Fruit fly (Drosophila melanogaster) whole organism, prepupa: ENCODE results near the gene CG13731.

ENCODE experiments used
- CG10631 ChIP-seq: fragments of 200-800 bp; sonication (Bioruptor generic); optimal IDR thresholded peaks from 2 replicates; lab custom pipeline; 2016; ENCODE audit warnings: missing biosample characterization, missing genetic modification characterization
- CG10669 ChIP-seq: fragments of 200-800 bp; sonication (Bioruptor generic); optimal IDR thresholded peaks from 3 replicates; lab custom pipeline; 2018; ENCODE audit warnings: missing biosample characterization, mild to moderate bottlenecking, missing genetic modification characterization, moderate library complexity
- CG11294 ChIP-seq: fragments of 200-800 bp; sonication (Bioruptor generic); IDR thresholded peaks from 2 replicates; pipeline ENCODE4 v1.3.6; 2022; ENCODE audit warnings: missing biosample characterization, missing genetic modification characterization
- CG11902 ChIP-seq: fragments of 200-800 bp; sonication (Bioruptor generic); optimal IDR thresholded peaks from 3 replicates; lab custom pipeline; 2016; ENCODE audit warnings: missing biosample characterization, missing genetic modification characterization
- CG15336 ChIP-seq: fragments of 200-800 bp; sonication (Bioruptor generic); IDR thresholded peaks from 2 replicates; pipeline ENCODE4 v1.3.6; 2022; ENCODE audit warnings: missing biosample characterization, missing genetic modification characterization
- CG1621 ChIP-seq: fragments of 200-800 bp; sonication (Bioruptor generic); optimal IDR thresholded peaks from 3 replicates; lab custom pipeline; 2018; ENCODE audit warnings: missing biosample characterization, mild to moderate bottlenecking, missing genetic modification characterization
- CG16779 ChIP-seq: fragments of 200-800 bp; sonication (Bioruptor generic); optimal IDR thresholded peaks from 3 replicates; lab custom pipeline; 2017; ENCODE audit warnings: missing biosample characterization, mild to moderate bottlenecking, missing genetic modification characterization
- CG31627 ChIP-seq: fragments of 200-800 bp; sonication (Bioruptor generic); optimal IDR thresholded peaks from 3 replicates; lab custom pipeline; 2016; ENCODE audit warnings: missing biosample characterization, missing genetic modification characterization
- CG32006 ChIP-seq: fragments of 200-800 bp; sonication (Bioruptor generic); optimal IDR thresholded peaks from 3 replicates; lab custom pipeline; 2017; ENCODE audit warnings: missing biosample characterization, mild to moderate bottlenecking, missing genetic modification characterization
- CG34406 ChIP-seq: fragments of 200-800 bp; sonication (Bioruptor generic); optimal IDR thresholded peaks from 3 replicates; lab custom pipeline; 2016; ENCODE audit warnings: missing biosample characterization, missing genetic modification characterization
- CG4318 ChIP-seq: fragments of 200-800 bp; sonication (Bioruptor generic); optimal IDR thresholded peaks from 3 replicates; lab custom pipeline; 2017; ENCODE audit warnings: missing biosample characterization, mild to moderate bottlenecking, missing genetic modification characterization
- CG6163 ChIP-seq: fragments of 200-800 bp; sonication (Bioruptor generic); IDR thresholded peaks from 3 replicates; pipeline ENCODE4 v1.3.6; 2022; ENCODE audit warnings: missing biosample characterization, missing genetic modification characterization
- CG6276 ChIP-seq: fragments of 200-800 bp; sonication (Bioruptor generic); optimal IDR thresholded peaks from 2 replicates; lab custom pipeline; 2017; ENCODE audit warnings: missing biosample characterization, mild to moderate bottlenecking, missing genetic modification characterization
- CG6792 ChIP-seq: fragments of 200-800 bp; sonication (Bioruptor generic); optimal IDR thresholded peaks from 3 replicates; lab custom pipeline; 2016; ENCODE audit warnings: missing biosample characterization, missing genetic modification characterization
- CG6854 ChIP-seq: fragments of 200-800 bp; sonication (Bioruptor generic); optimal IDR thresholded peaks from 2 replicates; lab custom pipeline; 2017; ENCODE audit warnings: missing biosample characterization, mild to moderate bottlenecking, missing genetic modification characterization
- CG7368 ChIP-seq: fragments of 200-800 bp; sonication (Bioruptor generic); optimal IDR thresholded peaks from 3 replicates; lab custom pipeline; 2016; ENCODE audit warnings: missing biosample characterization, missing genetic modification characterization
- CG8119 ChIP-seq: fragments of 200-800 bp; sonication (Bioruptor generic); IDR thresholded peaks from 3 replicates; pipeline ENCODE4 v1.3.6; 2022; ENCODE audit warnings: missing biosample characterization, missing genetic modification characterization
- CG8319 ChIP-seq: fragments of 200-800 bp; sonication (Bioruptor generic); optimal IDR thresholded peaks from 3 replicates; lab custom pipeline; 2016; ENCODE audit warnings: missing biosample characterization, missing genetic modification characterization
- CG8632 ChIP-seq: fragments of 200-800 bp; sonication (Bioruptor generic); optimal IDR thresholded peaks from 3 replicates; lab custom pipeline; 2016; ENCODE audit warnings: missing biosample characterization, missing genetic modification characterization
- CG9139 ChIP-seq: fragments of 200-800 bp; sonication (Bioruptor generic); optimal IDR thresholded peaks from 3 replicates; lab custom pipeline; 2017; ENCODE audit warnings: missing biosample characterization, mild to moderate bottlenecking, missing genetic modification characterization
- Eip75B ChIP-seq: fragments of 200-800 bp; sonication (Bioruptor generic); optimal IDR thresholded peaks from 3 replicates; lab custom pipeline; 2016; ENCODE audit warnings: missing biosample characterization, missing genetic modification characterization
- Eip78C ChIP-seq: fragments of 200-800 bp; sonication (Bioruptor generic); peaks from one replicate; lab custom pipeline; 2016; ENCODE audit warnings: missing biosample characterization, missing genetic modification characterization
- Ets21C ChIP-seq: fragments of 200-800 bp; sonication (Bioruptor generic); optimal IDR thresholded peaks from 3 replicates; lab custom pipeline; 2016; ENCODE audit warnings: missing biosample characterization, missing genetic modification characterization
- Ets96B ChIP-seq: fragments of 200-800 bp; optimal IDR thresholded peaks from 2 replicates; lab custom pipeline; 2019; ENCODE audit warnings: missing biosample characterization, mild to moderate bottlenecking, missing genetic modification characterization, moderate library complexity
- Gug ChIP-seq: fragments of 200-800 bp; sonication (Bioruptor generic); IDR thresholded peaks from 2 replicates; pipeline ENCODE4 v1.3.6; 2022; ENCODE audit warnings: missing biosample characterization, missing genetic modification characterization
- Lpt ChIP-seq: fragments of 200-800 bp; sonication (Bioruptor generic); optimal IDR thresholded peaks from 3 replicates; lab custom pipeline; 2016; ENCODE audit warnings: missing biosample characterization, missing genetic modification characterization
- Met ChIP-seq: fragments of 200-800 bp; sonication (Bioruptor generic); optimal IDR thresholded peaks from 3 replicates; lab custom pipeline; 2016; ENCODE audit warnings: missing biosample characterization, missing genetic modification characterization
- OdsH ChIP-seq: fragments of 200-800 bp; sonication (Bioruptor generic); optimal IDR thresholded peaks from 3 replicates; lab custom pipeline; 2016; ENCODE audit warnings: missing biosample characterization, missing genetic modification characterization
- Smox ChIP-seq: fragments of 200-800 bp; sonication (Bioruptor generic); optimal IDR thresholded peaks from 3 replicates; lab custom pipeline; 2016; ENCODE audit warnings: missing biosample characterization, missing genetic modification characterization
- Sox14 ChIP-seq: fragments of 200-800 bp; sonication (Bioruptor generic); optimal IDR thresholded peaks from 3 replicates; lab custom pipeline; 2016; ENCODE audit warnings: missing biosample characterization, missing genetic modification characterization
- Sox15 ChIP-seq: fragments of 200-800 bp; sonication (Bioruptor generic); optimal IDR thresholded peaks from 3 replicates; lab custom pipeline; 2016; ENCODE audit warnings: missing biosample characterization, missing genetic modification characterization
- achi ChIP-seq: fragments of 200-800 bp; sonication (Bioruptor generic); optimal IDR thresholded peaks from 3 replicates; lab custom pipeline; 2016; ENCODE audit warnings: missing biosample characterization, missing genetic modification characterization
- acj6 ChIP-seq: fragments of 200-800 bp; sonication (Bioruptor generic); optimal IDR thresholded peaks from 3 replicates; lab custom pipeline; 2016; ENCODE audit warnings: missing biosample characterization, missing genetic modification characterization
- eg ChIP-seq: fragments of 200-800 bp; sonication (Bioruptor generic); IDR thresholded peaks from 3 replicates; pipeline ENCODE4 v1.3.6; 2022; ENCODE audit warnings: missing biosample characterization, missing genetic modification characterization
- esn ChIP-seq: fragments of 200-800 bp; sonication (Bioruptor generic); optimal IDR thresholded peaks from 2 replicates; lab custom pipeline; 2016; ENCODE audit warnings: missing biosample characterization, mild to moderate bottlenecking, missing genetic modification characterization, moderate library complexity
- fd59A ChIP-seq: fragments of 200-800 bp; sonication (Bioruptor generic); optimal IDR thresholded peaks from 2 replicates; lab custom pipeline; 2017; ENCODE audit warnings: missing biosample characterization, mild to moderate bottlenecking, missing genetic modification characterization, missing genetic modification reagents
- fd85E ChIP-seq: fragments of 200-800 bp; sonication (Bioruptor generic); optimal IDR thresholded peaks from 3 replicates; lab custom pipeline; 2016; ENCODE audit warnings: missing biosample characterization, missing genetic modification characterization
- lz ChIP-seq: fragments of 200-800 bp; sonication (Bioruptor generic); optimal IDR thresholded peaks from 3 replicates; lab custom pipeline; 2016; ENCODE audit warnings: missing biosample characterization, missing genetic modification characterization
- salr ChIP-seq, 2 experiments: fragments of 200-800 bp; sonication (Bioruptor generic); optimal IDR thresholded peaks; 3 replicates each; lab custom pipeline; 2016 to 2018; ENCODE audit warnings: missing biosample characterization in 2 of 2, missing genetic modification characterization in 2 of 2, mild to moderate bottlenecking in 1 of 2
- spab ChIP-seq: fragments of 200-800 bp; sonication (Bioruptor generic); optimal IDR thresholded peaks from 2 replicates; lab custom pipeline; 2017; ENCODE audit warnings: missing biosample characterization, mild to moderate bottlenecking, missing genetic modification characterization, missing genetic modification reagents
- ss ChIP-seq, 2 experiments: fragments of 200-800 bp; sonication (Bioruptor generic); optimal IDR thresholded peaks; 2 replicates in 1 of 2; 3 replicates in 1 of 2; lab custom pipeline; 2017 to 2018; ENCODE audit warnings: mild to moderate bottlenecking in 2 of 2, missing biosample characterization in 2 of 2, missing genetic modification characterization in 2 of 2, moderate library complexity in 1 of 2
- svp ChIP-seq: fragments of 200-800 bp; sonication (Bioruptor generic); peaks from one replicate; lab custom pipeline; 2016; ENCODE audit warnings: missing biosample characterization, missing genetic modification characterization
- topi ChIP-seq: fragments of 200-800 bp; sonication (Bioruptor generic); optimal IDR thresholded peaks from 3 replicates; lab custom pipeline; 2016; ENCODE audit warnings: missing biosample characterization, missing genetic modification characterization
- vri ChIP-seq: fragments of 200-800 bp; sonication (Bioruptor generic); optimal IDR thresholded peaks from 3 replicates; lab custom pipeline; 2016; ENCODE audit warnings: missing biosample characterization, mild to moderate bottlenecking, missing genetic modification characterization

The CG13731 gene

dm6 chr3L:17379311-17379710 is 9.4 kb downstream of the CG13731 start, which contains the start of gene Cad74A (continued):
- TF ChIP-seq topi (no peak), CG1621 (peak; percentile 91), CG6163 (GFP tag; lab: Robert Waterston, UW) (peak; percentile 51; the same call in 2 of the 3 replicates), Eip78C (GFP tag; lab: Kevin White, UChicago) (peak; percentile 86), CG8319 (no peak), vri (no peak), Ets96B (tag; lab: Kevin White, UChicago) (no peak), CG7368 (no peak), Met (no peak), eg (GFP tag; lab: Robert Waterston, UW) (peak; percentile 52; the same call in 2 of the 3 replicates), Sox15 (GFP tag; lab: Kevin White, UChicago) (no peak), fd59A (GFP tag; lab: Kevin White, UChicago) (no peak), fd85E (no peak), CG10669 (GFP tag; lab: Kevin White, UChicago) (no peak), CG15336 (GFP tag; lab: Robert Waterston, UW) (peak; percentile 55; the same call in 1 of the 2 replicates), achi (GFP tag; lab: Kevin White, UChicago) (no peak), CG32006 (no peak), CG11902 (GFP tag; lab: Kevin White, UChicago) (no peak), esn (no peak), Gug (GFP tag; lab: Robert Waterston, UW) (no peak), CG10631 (GFP tag; lab: Kevin White, UChicago) (no peak), lz (no peak), ss (GFP tag; optimal IDR thresholded peaks at IDR 0.05; lab: Kevin White, UChicago) (peak in 1 of 2 experiments; percentile 46)
- TF ChIP-seq, all 60 proteins: peak for 10

- TF ChIP-seq Lpt (peak; percentile 40), CG6792 (GFP tag; lab: Kevin White, UChicago) (no peak), CG1621 (no peak), topi (no peak), Sox15 (GFP tag; lab: Kevin White, UChicago) (no peak), CG8632 (GFP tag; lab: Kevin White, UChicago) (no peak), CG8119 (GFP tag; lab: Robert Waterston, UW) (peak; percentile 46; the same call in 2 of the 3 replicates), CG9139 (no peak), vri (no peak), CG32006 (peak; percentile 63), Met (no peak), CG4318 (GFP tag; lab: Kevin White, UChicago) (no peak), CG6276 (GFP tag; lab: Kevin White, UChicago) (no peak), ss (GFP tag; optimal IDR thresholded peaks at IDR 0.05; lab: Kevin White, UChicago) (no peak), Ets21C (GFP tag; lab: Kevin White, UChicago) (no peak), salr (GFP tag; optimal IDR thresholded peaks at IDR 0.05; lab: Kevin White, UChicago) (peak in 1 of 2 experiments; percentile 45), eg (GFP tag; lab: Robert Waterston, UW) (peak; percentile 69), Eip75B (GFP tag; lab: Kevin White, UChicago) (no peak), CG15336 (GFP tag; lab: Robert Waterston, UW) (peak; percentile 59; the same call in 1 of the 2 replicates), CG10631 (GFP tag; lab: Kevin White, UChicago) (peak; percentile 3)
Observed at dm6 chr3L:17374956-17375621, 13.7 kb downstream of the CG13731 start.

- TF ChIP-seq eg (GFP tag; lab: Robert Waterston, UW) (no peak), acj6 (GFP tag; lab: Kevin White, UChicago) (no peak), Eip75B (GFP tag; lab: Kevin White, UChicago) (no peak), Sox14 (GFP tag; lab: Kevin White, UChicago) (no peak), vri (no peak), CG16779 (tag; lab: Kevin White, UChicago) (no peak), OdsH (no peak), CG11902 (GFP tag; lab: Kevin White, UChicago) (no peak), CG11294 (GFP tag; lab: Robert Waterston, UW) (no peak), CG31627 (GFP tag; lab: Kevin White, UChicago) (no peak), CG34406 (GFP tag; lab: Kevin White, UChicago) (no peak), CG6854 (GFP tag; lab: Kevin White, UChicago) (no peak), svp (GFP tag; lab: Kevin White, UChicago) (no peak), topi (no peak), Smox (GFP tag; lab: Kevin White, UChicago) (no peak), CG4318 (GFP tag; lab: Kevin White, UChicago) (no peak), Ets21C (GFP tag; lab: Kevin White, UChicago) (no peak), CG32006 (no peak), Eip78C (GFP tag; lab: Kevin White, UChicago) (no peak), spab (GFP tag; lab: Kevin White, UChicago) (no peak)
Observed at dm6 chr3L:17366936-17367335, 21.8 kb downstream of the CG13731 start.
